Fruit fly (Drosophila melanogaster) whole organism, embryonic: ENCODE measurements around the gene Ptp10D.

Source experiments
- ATbp ChIP-seq: fragments of 200-800 bp; sonication (Bioruptor generic); optimal IDR thresholded peaks from 2 replicates; lab custom pipeline; 2017; ENCODE audit warnings: missing biosample characterization, mild to moderate bottlenecking, missing genetic modification characterization, missing genetic modification reagents
- Atf-2 ChIP-seq: fragments of 200-800 bp; sonication (Bioruptor generic); optimal IDR thresholded peaks from 2 replicates; lab custom pipeline; 2016; ENCODE audit warnings: missing biosample characterization, missing genetic modification characterization
- BEAF-32 ChIP-seq: fragments of 200-800 bp; sonication (Bioruptor generic); optimal IDR thresholded peaks from 3 replicates; lab custom pipeline; 2017; ENCODE audit warnings: missing biosample characterization, missing genetic modification characterization, mild to moderate bottlenecking, moderate library complexity, missing genetic modification reagents
- Blimp-1 ChIP-seq: fragments of 200-800 bp; sonication (Bioruptor generic); optimal IDR thresholded peaks from 3 replicates; lab custom pipeline; 2018; ENCODE audit warnings: missing biosample characterization, missing genetic modification characterization, mild to moderate bottlenecking, moderate library complexity, missing genetic modification reagents
- CG11696 ChIP-seq: fragments of 200-800 bp; sonication (Bioruptor generic); IDR thresholded peaks from 2 replicates; pipeline ENCODE4 v1.3.6; 2022; ENCODE audit warnings: missing biosample characterization, missing genetic modification characterization
- CG12236 ChIP-seq: fragments of 200-800 bp; sonication (Bioruptor generic); optimal IDR thresholded peaks from 2 replicates; lab custom pipeline; 2016; ENCODE audit warnings: missing biosample characterization, missing genetic modification characterization
- CG12659 ChIP-seq: fragments of 200-800 bp; sonication (Bioruptor generic); optimal IDR thresholded peaks from 3 replicates; lab custom pipeline; 2017; ENCODE audit warnings: mild to moderate bottlenecking, missing biosample characterization, missing genetic modification reagents, missing genetic modification characterization
- CG13624 ChIP-seq: fragments of 200-800 bp; sonication (Bioruptor generic); optimal IDR thresholded peaks from 2 replicates; lab custom pipeline; 2016; ENCODE audit warnings: missing biosample characterization, missing genetic modification characterization
- CG14710 ChIP-seq: fragments of 200-800 bp; sonication (Bioruptor generic); optimal IDR thresholded peaks from 3 replicates; lab custom pipeline; 2019; ENCODE audit warnings: missing biosample characterization, mild to moderate bottlenecking, missing genetic modification characterization, moderate library complexity
- CG1602 ChIP-seq: fragments of 200-800 bp; sonication (Bioruptor generic); optimal IDR thresholded peaks from 3 replicates; lab custom pipeline; 2016; ENCODE audit warnings: missing biosample characterization, missing genetic modification characterization
- CG1647 ChIP-seq: fragments of 200-800 bp; sonication (Bioruptor generic); optimal IDR thresholded peaks from 3 replicates; lab custom pipeline; 2016; ENCODE audit warnings: missing biosample characterization, missing genetic modification characterization
- CG17328 ChIP-seq: fragments of 200-800 bp; sonication (Bioruptor generic); IDR thresholded peaks from 2 replicates; pipeline ENCODE4 v1.3.6; 2022; ENCODE audit warnings: missing biosample characterization, missing genetic modification characterization
- CG18599 ChIP-seq: fragments of 200-800 bp; sonication (Bioruptor generic); optimal IDR thresholded peaks from 3 replicates; lab custom pipeline; 2017; ENCODE audit warnings: missing biosample characterization, missing genetic modification characterization, mild to moderate bottlenecking, moderate library complexity, missing genetic modification reagents
- CG2202 ChIP-seq: fragments of 200-800 bp; sonication (Bioruptor generic); optimal IDR thresholded peaks from 2 replicates; lab custom pipeline; 2018; ENCODE audit warnings: missing biosample characterization, mild to moderate bottlenecking, missing genetic modification characterization
- CG30020 ChIP-seq: fragments of 200-800 bp; optimal IDR thresholded peaks from 2 replicates; lab custom pipeline; 2019; ENCODE audit warnings: missing biosample characterization, mild to moderate bottlenecking, missing genetic modification characterization, moderate library complexity
- CG3281 ChIP-seq: fragments of 200-800 bp; sonication (Bioruptor generic); optimal IDR thresholded peaks from 3 replicates; lab custom pipeline; 2017; ENCODE audit warnings: missing biosample characterization, mild to moderate bottlenecking, missing genetic modification characterization
- CG4404 ChIP-seq: fragments of 200-800 bp; sonication (Bioruptor generic); IDR thresholded peaks from 2 replicates; pipeline ENCODE4 v1.3.6; 2022; ENCODE audit warnings: missing biosample characterization, missing genetic modification characterization
- CG4617 ChIP-seq: fragments of 200-800 bp; sonication (Bioruptor generic); optimal IDR thresholded peaks from 3 replicates; lab custom pipeline; 2016; ENCODE audit warnings: missing biosample characterization, missing genetic modification characterization, borderline replicate concordance
- CG5953 ChIP-seq: fragments of 200-800 bp; sonication (Bioruptor generic); IDR thresholded peaks from 2 replicates; pipeline ENCODE4 v1.3.6; 2022; ENCODE audit warnings: missing biosample characterization, missing genetic modification characterization
- CG6689 ChIP-seq: fragments of 200-800 bp; sonication (Bioruptor generic); IDR thresholded peaks from 2 replicates; pipeline ENCODE4 v1.3.6; 2022; ENCODE audit warnings: missing biosample characterization, missing genetic modification characterization
- CG7963 ChIP-seq: fragments of 200-800 bp; sonication (Bioruptor generic); IDR thresholded peaks from 3 replicates; pipeline ENCODE4 v1.3.6; 2022; ENCODE audit warnings: missing biosample characterization, missing genetic modification characterization; ENCODE audit not compliant: partially characterized antibody
- CG9876 ChIP-seq: fragments of 200-800 bp; sonication (Bioruptor generic); optimal IDR thresholded peaks from 2 replicates; lab custom pipeline; 2016; ENCODE audit warnings: missing biosample characterization, missing genetic modification characterization
- D19B ChIP-seq: fragments of 200-800 bp; sonication (Bioruptor generic); optimal IDR thresholded peaks from 2 replicates; lab custom pipeline; 2017; ENCODE audit warnings: missing biosample characterization, mild to moderate bottlenecking, missing genetic modification characterization
- Dip2 ChIP-seq: fragments of 200-800 bp; sonication (Bioruptor generic); IDR thresholded peaks from 2 replicates; pipeline ENCODE4 v1.3.6; 2022; ENCODE audit warnings: missing biosample characterization, missing genetic modification characterization
- Dref ChIP-seq: fragments of 200-800 bp; sonication (Bioruptor generic); IDR thresholded peaks from 2 replicates; pipeline ENCODE4 v1.3.6; 2022; ENCODE audit warnings: missing biosample characterization, missing genetic modification characterization
- Ets65A ChIP-seq: fragments of 200-800 bp; sonication (Bioruptor generic); peaks from one replicate; lab custom pipeline; 2016; ENCODE audit warnings: missing biosample characterization, missing genetic modification characterization
- HLH54F ChIP-seq: fragments of 200-800 bp; sonication (Bioruptor generic); optimal IDR thresholded peaks from 3 replicates; lab custom pipeline; 2016; ENCODE audit warnings: missing biosample characterization, missing genetic modification characterization
- Rx ChIP-seq: fragments of 200-800 bp; sonication (Bioruptor generic); IDR thresholded peaks from 2 replicates; pipeline ENCODE4 v1.3.6; 2022; ENCODE audit warnings: missing biosample characterization, missing genetic modification characterization
- Sry-β ChIP-seq: fragments of 200-800 bp; sonication (Bioruptor generic); optimal IDR thresholded peaks from 2 replicates; lab custom pipeline; 2018; ENCODE audit warnings: missing biosample characterization, mild to moderate bottlenecking, missing genetic modification characterization, moderate library complexity
- YL-1 ChIP-seq: fragments of 200-800 bp; sonication (Bioruptor generic); optimal IDR thresholded peaks from 3 replicates; lab custom pipeline; 2017; ENCODE audit warnings: missing biosample characterization, mild to moderate bottlenecking, missing genetic modification characterization
- abd-A ChIP-seq: fragments of 200-800 bp; sonication (Bioruptor generic); optimal IDR thresholded peaks from 3 replicates; lab custom pipeline; 2019; ENCODE audit warnings: missing biosample characterization, mild to moderate bottlenecking, missing genetic modification characterization, moderate library complexity
- dati ChIP-seq: fragments of 200-800 bp; sonication (Bioruptor generic); IDR thresholded peaks from 2 replicates; pipeline ENCODE4 v1.3.6; 2022; ENCODE audit warnings: missing biosample characterization, missing genetic modification characterization
- dmrt99B ChIP-seq: fragments of 200-800 bp; sonication (Bioruptor generic); optimal IDR thresholded peaks from 2 replicates; lab custom pipeline; 2018; ENCODE audit warnings: missing biosample characterization, mild to moderate bottlenecking, missing genetic modification characterization, moderate library complexity
- en ChIP-seq: fragments of 200-800 bp; sonication (Bioruptor generic); optimal IDR thresholded peaks from 2 replicates; lab custom pipeline; 2016; ENCODE audit warnings: missing biosample characterization, missing genetic modification characterization
- gce ChIP-seq: fragments of 200-800 bp; sonication (Bioruptor generic); IDR thresholded peaks from 3 replicates; pipeline ENCODE4 v1.3.6; 2022; ENCODE audit warnings: missing biosample characterization, missing genetic modification characterization
- klu ChIP-seq: fragments of 200-800 bp; sonication (Bioruptor generic); IDR thresholded peaks from 2 replicates; pipeline ENCODE4 v1.3.6; 2022; ENCODE audit warnings: missing biosample characterization, missing genetic modification characterization
- oc ChIP-seq: fragments of 200-800 bp; sonication (Bioruptor generic); optimal IDR thresholded peaks from 2 replicates; lab custom pipeline; 2018; ENCODE audit warnings: missing biosample characterization, mild to moderate bottlenecking, missing genetic modification characterization, moderate library complexity
- pzg ChIP-seq: fragments of 200-800 bp; sonication (Bioruptor generic); optimal IDR thresholded peaks from 3 replicates; lab custom pipeline; 2018; ENCODE audit warnings: missing biosample characterization, mild to moderate bottlenecking, missing genetic modification characterization, moderate library complexity
- row ChIP-seq: fragments of 200-800 bp; sonication (Bioruptor generic); IDR thresholded peaks from 3 replicates; pipeline ENCODE4 v1.3.6; 2022; ENCODE audit warnings: missing biosample characterization, missing genetic modification characterization
- sc ChIP-seq, 3 experiments: fragments of >200 bp in 2 of 3; fragments of 200-800 bp in 1 of 3; sonication (Bioruptor generic) in 1 of 3; optimal IDR thresholded peaks; 2 replicates in 2 of 3; 3 replicates in 1 of 3; lab custom pipeline; 2017; ENCODE audit warnings: mild to moderate bottlenecking in 1 of 3, missing biosample characterization in 1 of 3, missing genetic modification characterization in 1 of 3, missing genetic modification reagents in 1 of 3
- sens ChIP-seq: fragments of 200-800 bp; sonication (Bioruptor generic); peaks from one replicate; lab custom pipeline; 2016; ENCODE audit warnings: missing biosample characterization, missing genetic modification characterization
- sisA ChIP-seq: fragments of 200-800 bp; sonication (Bioruptor generic); IDR thresholded peaks from 2 replicates; pipeline ENCODE4 v1.3.6; 2022; ENCODE audit warnings: missing biosample characterization, missing genetic modification characterization
- slbo ChIP-seq: fragments of 200-800 bp; sonication (Bioruptor generic); IDR thresholded peaks from 2 replicates; pipeline ENCODE4 v1.3.6; 2022; ENCODE audit warnings: missing biosample characterization, missing genetic modification characterization
- tio ChIP-seq: fragments of 200-800 bp; sonication (Bioruptor generic); optimal IDR thresholded peaks from 2 replicates; lab custom pipeline; 2017; ENCODE audit warnings: missing biosample characterization, missing genetic modification characterization, inconsistent platforms
- tna ChIP-seq: fragments of 200-800 bp; sonication (Bioruptor generic); IDR thresholded peaks from 2 replicates; pipeline ENCODE4 v1.3.6; 2022; ENCODE audit warnings: missing biosample characterization, missing genetic modification characterization; ENCODE audit not compliant: partially characterized antibody
- vvl ChIP-seq: fragments of 200-800 bp; sonication (Bioruptor generic); IDR thresholded peaks from 2 replicates; pipeline ENCODE4 v1.3.6; 2022; ENCODE audit warnings: missing biosample characterization, missing genetic modification characterization
- wdn ChIP-seq: fragments of 200-800 bp; sonication (Bioruptor generic); IDR thresholded peaks from 2 replicates; pipeline ENCODE4 v1.3.6; 2022; ENCODE audit warnings: missing biosample characterization, missing genetic modification characterization
- zf30C ChIP-seq: fragments of 200-800 bp; sonication (Bioruptor generic); optimal IDR thresholded peaks from 3 replicates; lab custom pipeline; 2018; ENCODE audit warnings: missing biosample characterization, mild to moderate bottlenecking, missing genetic modification characterization

Ptp10D gene

dm6 chrX:11572270-11572914, 49.4 kb upstream of the Ptp10D start, which contains the start of the genes Kmn1 and Reepl1 (continued):
- TF ChIP-seq oc (tag; lab: Kevin White, UChicago): no peak
- TF ChIP-seq ATbp (GFP tag; lab: Kevin White, UChicago): no peak
- no peak for TF ChIP-seq CG17328
- TF ChIP-seq CG6689 (GFP tag; lab: Robert Waterston, UW): no peak
- no peak for TF ChIP-seq tio (GFP tag; lab: Kevin White, UChicago)
- no peak for TF ChIP-seq CG1602 (GFP tag; lab: Kevin White, UChicago)
- no peak for TF ChIP-seq klu (GFP tag; lab: Robert Waterston, UW)
- TF ChIP-seq CG14710: peak; percentile 2
- TF ChIP-seq CG3281 (GFP tag; lab: Kevin White, UChicago): no peak
- peak; percentile 62 for TF ChIP-seq slbo (GFP tag; lab: Robert Waterston, UW)
- no peak for TF ChIP-seq Rx
- no peak for TF ChIP-seq D19B (GFP tag; lab: Kevin White, UChicago)
- TF ChIP-seq CG2202 (tag; lab: Kevin White, UChicago): no peak
- TF ChIP-seq CG13624 (GFP tag; lab: Kevin White, UChicago): no peak
- TF ChIP-seq Ets65A: no peak
- no peak for TF ChIP-seq abd-A
- no peak for TF ChIP-seq YL-1
- peak; percentile 29 for TF ChIP-seq pzg (GFP tag; lab: Kevin White, UChicago)
- TF ChIP-seq BEAF-32 (GFP tag; lab: Kevin White, UChicago): peak; percentile 21
- TF ChIP-seq Dip2 (GFP tag; lab: Robert Waterston, UW): no peak
- TF ChIP-seq sisA (GFP tag; lab: Robert Waterston, UW): 0 out of 2 replicates have a peak, but pooled peaks have one; percentile 15
- TF ChIP-seq sens: peak; percentile 18
- TF ChIP-seq CG12236 (GFP tag; lab: Kevin White, UChicago): no peak
- no peak for TF ChIP-seq zf30C (GFP tag; lab: Kevin White, UChicago)
- no peak for TF ChIP-seq CG9876 (GFP tag; lab: Kevin White, UChicago)
- TF ChIP-seq sc (optimal IDR thresholded peaks at IDR 0.05; lab: Kevin White, UChicago): no peak
- TF ChIP-seq sc (GFP tag; optimal IDR thresholded peaks at IDR 0.05; lab: Kevin White, UChicago): no peak
- TF ChIP-seq Dref: no peak
- no peak for TF ChIP-seq CG5953 (GFP tag; lab: Robert Waterston, UW)
- peak; percentile 72 for TF ChIP-seq row (GFP tag; lab: Robert Waterston, UW)
- TF ChIP-seq gce (GFP tag; lab: Robert Waterston, UW): no peak
- TF ChIP-seq CG7963 (GFP tag; lab: Robert Waterston, UW): no peak
- TF ChIP-seq wdn: no peak
- no peak for TF ChIP-seq CG12659 (GFP tag; lab: Kevin White, UChicago)
- TF ChIP-seq CG30020: no peak
- TF ChIP-seq Blimp-1: no peak
- TF ChIP-seq CG11696 (GFP tag; lab: Robert Waterston, UW): no peak
- TF ChIP-seq CG18599: no peak
- no peak for TF ChIP-seq dati (GFP tag; lab: Robert Waterston, UW)
- no peak for TF ChIP-seq Atf-2
- TF ChIP-seq dmrt99B: no peak
- TF ChIP-seq en (GFP tag; lab: Kevin White, UChicago): no peak
- TF ChIP-seq CG4404: no peak
- no peak for TF ChIP-seq vvl
- TF ChIP-seq tna: no peak
- TF ChIP-seq HLH54F (GFP tag; lab: Kevin White, UChicago): no peak
- TF ChIP-seq Sry-β (GFP tag; lab: Kevin White, UChicago): peak; percentile 88
- peak; percentile 10 for TF ChIP-seq CG4617 (GFP tag; lab: Kevin White, UChicago)
- TF ChIP-seq CG1647 (GFP tag; lab: Kevin White, UChicago): no peak
- TF ChIP-seq, all 482 proteins: peak for 32
